Worm (Caenorhabditis elegans) whole organism, midembryonic: ENCODE results near the gene fbxb-48.

Source experiments
- T22C8.4 ChIP-seq: fragments of 200-800 bp; sonication (Bioruptor generic); IDR thresholded peaks from 2 replicates; pipeline ENCODE4 v1.3.6; 2022; ENCODE audit warnings: missing genetic modification characterization, missing compliant biosample characterization
- cog-1 ChIP-seq: sonication (generic microtip); optimal IDR thresholded peaks from 2 replicates; lab custom pipeline; 2016; ENCODE audit warnings: missing genetic modification characterization, missing compliant biosample characterization
- flt-1 ChIP-seq: fragments of 200-800 bp; sonication (Bioruptor generic); IDR thresholded peaks from 2 replicates; pipeline ENCODE4 v1.3.6; 2022; ENCODE audit warnings: missing genetic modification characterization, missing compliant biosample characterization
- klf-2 ChIP-seq: fragments of 200-800 bp; sonication (Bioruptor generic); conservative IDR thresholded peaks from 2 replicates; pipeline ENCODE4 v1.3.6; 2022; ENCODE audit warnings: missing genetic modification reagents, missing genetic modification characterization, missing compliant biosample characterization
- med-1 ChIP-seq: sonication (generic microtip); optimal IDR thresholded peaks from 2 replicates; lab custom pipeline; 2017; ENCODE audit warnings: missing genetic modification characterization, mild to moderate bottlenecking, missing compliant biosample characterization, antibody characterized with exemption, missing genetic modification reagents; ENCODE audit not compliant: insufficient read depth
- ref-1 ChIP-seq: fragments of 200-800 bp; sonication (Bioruptor generic); conservative IDR thresholded peaks from 2 replicates; pipeline ENCODE4 v1.3.6; 2022; ENCODE audit warnings: missing genetic modification reagents, missing genetic modification characterization, missing compliant biosample characterization
- tab-1 ChIP-seq: fragments of 200-800 bp; sonication (Bioruptor generic); IDR thresholded peaks from 2 replicates; pipeline ENCODE4 v1.3.6; 2022; ENCODE audit warnings: missing genetic modification characterization, missing compliant biosample characterization
- ztf-23 ChIP-seq: fragments of 200-800 bp; sonication (Bioruptor generic); IDR thresholded peaks from 2 replicates; pipeline ENCODE4 v1.3.6; 2022; ENCODE audit warnings: missing genetic modification reagents, missing genetic modification characterization, missing compliant biosample characterization
- ztf-29 ChIP-seq: fragments of 200-800 bp; sonication (Bioruptor generic); IDR thresholded peaks from 2 replicates; pipeline ENCODE4 v1.3.6; 2022; ENCODE audit warnings: missing genetic modification reagents, missing genetic modification characterization, missing compliant biosample characterization

Gene fbxb-48

DNA sequence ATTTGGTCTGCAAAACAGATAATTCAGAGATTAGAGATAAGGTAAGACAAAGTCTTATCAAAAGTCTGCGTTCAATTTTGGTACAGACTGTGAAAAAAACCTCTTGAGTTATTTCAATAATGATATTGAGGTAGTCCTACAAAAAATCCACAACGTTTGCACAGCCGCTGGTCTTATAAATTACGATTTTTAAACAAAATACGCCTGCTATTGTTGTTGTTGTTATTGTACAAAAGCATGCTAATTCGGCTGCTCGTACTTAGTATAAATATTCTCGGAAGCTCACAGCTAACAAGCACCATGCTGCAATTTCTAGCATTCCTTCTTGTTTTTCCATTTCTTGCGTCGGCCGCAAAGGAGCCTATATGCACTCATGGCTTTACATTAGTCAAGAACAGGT, 25.1 kb upstream of the fbxb-48 start, which contains the start of gene clec-19:
Gene clec-19 (plus strand): TSS at position 301 of the 400 bp plus-strand sequence.
- TF ChIP-seq T22C8.4 (GFP tag; lab: Robert Waterston, UW) (no peak), flt-1 (GFP tag; lab: Robert Waterston, UW) (no peak), ztf-23 (GFP tag; lab: Robert Waterston, UW) (no peak), ref-1 (GFP tag; lab: Robert Waterston, UW) (no peak), med-1 (no peak), cog-1 (tag; lab: Kevin White, UChicago) (no peak), ztf-29 (no peak), klf-2 (GFP tag; lab: Robert Waterston, UW) (no peak), tab-1 (GFP tag; lab: Robert Waterston, UW) (no peak)

DNA sequence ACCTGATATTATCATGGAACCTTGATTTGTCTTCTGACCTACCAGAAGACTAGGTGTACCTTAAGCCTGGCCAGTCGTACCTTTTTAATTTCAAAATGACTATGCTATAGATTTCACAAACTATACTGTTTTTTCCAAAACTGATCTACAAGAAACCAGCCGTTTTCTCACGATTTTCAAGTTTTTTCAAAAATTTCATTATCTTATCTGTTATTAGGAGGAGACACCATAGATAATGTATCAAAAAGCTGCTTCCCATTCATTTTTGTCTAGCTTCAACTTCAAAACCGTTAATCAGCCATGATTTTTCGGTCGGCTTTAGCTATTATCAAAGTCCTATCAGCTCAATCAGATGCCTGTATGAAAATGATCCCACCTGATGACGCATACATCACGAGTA, 23.5 kb upstream of the fbxb-48 start, which contains the start of gene F36H5.12:
Gene F36H5.12 (plus strand): TSS at position 301 of the 400 bp plus-strand sequence.
- TF ChIP-seq ztf-29 (no peak), ref-1 (GFP tag; lab: Robert Waterston, UW) (no peak), T22C8.4 (GFP tag; lab: Robert Waterston, UW) (no peak), ztf-23 (GFP tag; lab: Robert Waterston, UW) (no peak), flt-1 (GFP tag; lab: Robert Waterston, UW) (no peak), klf-2 (GFP tag; lab: Robert Waterston, UW) (no peak), cog-1 (tag; lab: Kevin White, UChicago) (no peak), med-1 (no peak), tab-1 (GFP tag; lab: Robert Waterston, UW) (no peak)

- TF ChIP-seq flt-1 (GFP tag; lab: Robert Waterston, UW) (no peak), ref-1 (GFP tag; lab: Robert Waterston, UW) (no peak), med-1 (no peak), tab-1 (GFP tag; lab: Robert Waterston, UW) (no peak), cog-1 (tag; lab: Kevin White, UChicago) (no peak), klf-2 (GFP tag; lab: Robert Waterston, UW) (no peak), ztf-23 (GFP tag; lab: Robert Waterston, UW) (no peak), T22C8.4 (GFP tag; lab: Robert Waterston, UW) (no peak), ztf-29 (no peak)
These were observed 22.2 kb upstream of the fbxb-48 start, which contains the start of gene K07G6.1 for ce11 chrII:1741248-1741647. Gene K07G6.1 (plus strand): TSS chrII:1741548.

DNA sequence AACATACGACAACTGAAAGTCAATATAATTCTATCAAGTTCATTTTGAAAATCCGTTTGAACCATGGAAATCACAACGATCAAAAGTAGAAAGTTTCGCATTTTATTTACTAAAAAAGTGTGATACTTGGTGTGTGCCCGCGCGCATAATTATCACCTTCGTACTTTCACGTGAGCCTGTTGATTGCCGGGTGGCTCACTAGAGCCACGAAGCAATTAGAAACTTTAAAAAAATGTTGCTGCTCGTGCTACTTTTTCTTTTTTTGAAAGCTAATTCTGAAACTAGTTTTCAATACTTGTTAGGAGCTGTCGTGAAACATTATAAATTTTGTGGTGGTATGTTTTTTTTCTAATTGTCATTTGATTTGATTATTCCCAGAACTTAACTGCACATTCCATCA, 19.8 kb upstream of the fbxb-48 start, which contains the start of the genes irld-9 and irld-33:
Gene irld-9 (minus strand): TSS at position 101 of the 400 bp plus-strand sequence.
Gene irld-33 (plus strand): TSS at position 209 of the 400 bp plus-strand sequence.
- TF ChIP-seq flt-1 (GFP tag; lab: Robert Waterston, UW): no peak
- TF ChIP-seq T22C8.4 (GFP tag; lab: Robert Waterston, UW): no peak
- TF ChIP-seq ztf-29: no peak
- TF ChIP-seq tab-1 (GFP tag; lab: Robert Waterston, UW): no peak
- no peak for TF ChIP-seq ztf-23 (GFP tag; lab: Robert Waterston, UW)
- TF ChIP-seq klf-2 (GFP tag; lab: Robert Waterston, UW): no peak
- TF ChIP-seq cog-1 (tag; lab: Kevin White, UChicago): no peak
- no peak for TF ChIP-seq med-1
- no peak for TF ChIP-seq ref-1 (GFP tag; lab: Robert Waterston, UW)

DNA sequence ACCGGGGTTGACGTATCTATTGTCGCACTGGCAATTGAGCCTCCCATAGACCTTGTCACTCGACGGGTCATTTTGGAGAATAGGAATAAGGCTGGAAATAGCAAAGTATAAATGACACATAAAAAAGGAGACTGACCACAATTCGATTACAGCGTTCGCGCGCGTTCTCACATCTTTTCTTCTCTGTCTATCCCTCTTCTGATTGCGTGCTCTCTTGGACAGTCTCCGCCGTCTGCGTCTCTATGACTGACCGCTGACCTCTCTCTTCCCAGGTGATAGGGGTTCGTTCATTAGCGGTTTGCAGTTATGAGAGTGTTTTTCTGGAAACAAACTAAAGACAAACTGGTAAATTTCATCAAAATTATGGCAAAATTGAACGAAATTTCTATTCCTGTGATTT, 17.3 kb upstream of the fbxb-48 start, which contains the start of gene ceh-83:
Gene ceh-83 (minus strand): TSS at position 181 of the 400 bp plus-strand sequence.
- no peak for TF ChIP-seq ztf-23 (GFP tag; lab: Robert Waterston, UW)
- no peak for TF ChIP-seq flt-1 (GFP tag; lab: Robert Waterston, UW)
- no peak for TF ChIP-seq klf-2 (GFP tag; lab: Robert Waterston, UW)
- TF ChIP-seq ref-1 (GFP tag; lab: Robert Waterston, UW): no peak
- no peak for TF ChIP-seq T22C8.4 (GFP tag; lab: Robert Waterston, UW)
- TF ChIP-seq cog-1 (tag; lab: Kevin White, UChicago): no peak
- no peak for TF ChIP-seq ztf-29
- TF ChIP-seq med-1: no peak
- no peak for TF ChIP-seq tab-1 (GFP tag; lab: Robert Waterston, UW)

ce11 chrII:1735145-1735544, 16.1 kb upstream of the fbxb-48 start:
- no peak for TF ChIP-seq T22C8.4 (GFP tag; lab: Robert Waterston, UW)
- no peak for TF ChIP-seq ref-1 (GFP tag; lab: Robert Waterston, UW)
- no peak for TF ChIP-seq flt-1 (GFP tag; lab: Robert Waterston, UW)
- no peak for TF ChIP-seq ztf-29
- TF ChIP-seq med-1: no peak
- TF ChIP-seq cog-1 (tag; lab: Kevin White, UChicago): no peak
- no peak for TF ChIP-seq tab-1 (GFP tag; lab: Robert Waterston, UW)
- TF ChIP-seq ztf-23 (GFP tag; lab: Robert Waterston, UW): no peak
- TF ChIP-seq klf-2 (GFP tag; lab: Robert Waterston, UW): no peak

ce11 chrII:1731932-1732331, 12.9 kb upstream of the fbxb-48 start, which contains the start of gene ceh-82:
Gene ceh-82 (plus strand): TSS chrII:1732232.
- TF ChIP-seq klf-2 (GFP tag; lab: Robert Waterston, UW): no peak
- no peak for TF ChIP-seq tab-1 (GFP tag; lab: Robert Waterston, UW)
- TF ChIP-seq ref-1 (GFP tag; lab: Robert Waterston, UW): no peak
- no peak for TF ChIP-seq T22C8.4 (GFP tag; lab: Robert Waterston, UW)
- no peak for TF ChIP-seq flt-1 (GFP tag; lab: Robert Waterston, UW)
- no peak for TF ChIP-seq cog-1 (tag; lab: Kevin White, UChicago)
- no peak for TF ChIP-seq ztf-29
- TF ChIP-seq med-1: no peak
- TF ChIP-seq ztf-23 (GFP tag; lab: Robert Waterston, UW): no peak

- TF ChIP-seq T22C8.4 (GFP tag; lab: Robert Waterston, UW): no peak
- no peak for TF ChIP-seq tab-1 (GFP tag; lab: Robert Waterston, UW)
- TF ChIP-seq flt-1 (GFP tag; lab: Robert Waterston, UW): no peak
- no peak for TF ChIP-seq cog-1 (tag; lab: Kevin White, UChicago)
- no peak for TF ChIP-seq ref-1 (GFP tag; lab: Robert Waterston, UW)
- no peak for TF ChIP-seq med-1
- no peak for TF ChIP-seq ztf-29
- no peak for TF ChIP-seq klf-2 (GFP tag; lab: Robert Waterston, UW)
- TF ChIP-seq ztf-23 (GFP tag; lab: Robert Waterston, UW): no peak
These were observed 11.1 kb upstream of the fbxb-48 start, which contains the start of gene ceh-81 for ce11 chrII:1730103-1730502. Gene ceh-81 (plus strand): TSS chrII:1730403.

- TF ChIP-seq klf-2 (GFP tag; lab: Robert Waterston, UW): no peak
- TF ChIP-seq cog-1 (tag; lab: Kevin White, UChicago): no peak
- no peak for TF ChIP-seq T22C8.4 (GFP tag; lab: Robert Waterston, UW)
- no peak for TF ChIP-seq flt-1 (GFP tag; lab: Robert Waterston, UW)
- no peak for TF ChIP-seq ref-1 (GFP tag; lab: Robert Waterston, UW)
- TF ChIP-seq ztf-23 (GFP tag; lab: Robert Waterston, UW): no peak
- no peak for TF ChIP-seq tab-1 (GFP tag; lab: Robert Waterston, UW)
- no peak for TF ChIP-seq med-1
- no peak for TF ChIP-seq ztf-29
These were observed 9.2 kb upstream of the fbxb-48 start, which contains the start of gene btb-9 for ce11 chrII:1728253-1728652. Gene btb-9 (plus strand): TSS chrII:1728506.
